Fruit fly (Drosophila melanogaster): ENCODE data around the gene nab.

- TF ChIP-seq Ets96B (tag; optimal IDR thresholded peaks at IDR 0.05) (no peak), CG11762 (GFP tag; optimal IDR thresholded peaks at IDR 0.05; ENCODE audit: insufficient read depth) (no peak), ss (GFP tag; optimal IDR thresholded peaks at IDR 0.05) (no peak)
These were observed 32.2 kb downstream of the nab start for dm6 chr3L:4128579-4128978.

All from whole organism, prepupa.